Fruit fly (Drosophila melanogaster) whole organism, embryonic: ENCODE measurements around the gene CG4957.

ENCODE experiments used
- Abd-B ChIP-seq: fragments of 200-800 bp; sonication (Bioruptor generic); optimal IDR thresholded peaks from 2 replicates; lab custom pipeline; 2018; ENCODE audit warnings: missing biosample characterization, mild to moderate bottlenecking, missing genetic modification characterization, moderate library complexity
- Atf6 ChIP-seq: fragments of 200-800 bp; sonication (Bioruptor generic); IDR thresholded peaks from 2 replicates; pipeline ENCODE4 v1.3.6; 2022; ENCODE audit warnings: missing biosample characterization, missing genetic modification characterization
- CG10321 ChIP-seq: fragments of 200-800 bp; sonication (Bioruptor generic); IDR thresholded peaks from 2 replicates; pipeline ENCODE4 v1.3.6; 2022; ENCODE audit warnings: missing biosample characterization, missing genetic modification characterization
- CG10543 ChIP-seq: fragments of 200-800 bp; sonication (Bioruptor generic); optimal IDR thresholded peaks from 3 replicates; lab custom pipeline; 2017; ENCODE audit warnings: missing biosample characterization, mild to moderate bottlenecking, missing genetic modification characterization, moderate library complexity
- CG12071 ChIP-seq: fragments of 200-800 bp; sonication (Bioruptor generic); optimal IDR thresholded peaks from 3 replicates; lab custom pipeline; 2018; ENCODE audit warnings: missing biosample characterization, mild to moderate bottlenecking, missing genetic modification characterization
- CG13296 ChIP-seq: fragments of 200-800 bp; sonication (Bioruptor generic); optimal IDR thresholded peaks from 3 replicates; lab custom pipeline; 2018; ENCODE audit warnings: missing biosample characterization, mild to moderate bottlenecking, missing genetic modification characterization
- CG13775 ChIP-seq: fragments of 200-800 bp; sonication (Bioruptor generic); optimal IDR thresholded peaks from 3 replicates; lab custom pipeline; 2017; ENCODE audit warnings: missing biosample characterization, mild to moderate bottlenecking, missing genetic modification characterization
- CG1647 ChIP-seq: fragments of 200-800 bp; sonication (Bioruptor generic); optimal IDR thresholded peaks from 3 replicates; lab custom pipeline; 2016; ENCODE audit warnings: missing biosample characterization, missing genetic modification characterization
- CG18476 ChIP-seq: fragments of 200-800 bp; sonication (Bioruptor generic); optimal IDR thresholded peaks from 2 replicates; lab custom pipeline; 2016; ENCODE audit warnings: missing biosample characterization, mild to moderate bottlenecking, missing genetic modification characterization
- CG30431 ChIP-seq: fragments of 200-800 bp; sonication (Bioruptor generic); optimal IDR thresholded peaks from 2 replicates; lab custom pipeline; 2017; ENCODE audit warnings: missing biosample characterization, missing genetic modification characterization
- CG31365 ChIP-seq: fragments of 200-800 bp; sonication (Bioruptor generic); optimal IDR thresholded peaks from 2 replicates; lab custom pipeline; 2018; ENCODE audit warnings: missing biosample characterization, mild to moderate bottlenecking, missing genetic modification characterization
- CG32767 ChIP-seq: fragments of 200-800 bp; sonication (Bioruptor generic); IDR thresholded peaks from 2 replicates; pipeline ENCODE4 v1.3.6; 2022; ENCODE audit warnings: missing biosample characterization, missing genetic modification characterization
- CG32772 ChIP-seq: fragments of 200-800 bp; sonication (Bioruptor generic); IDR thresholded peaks from 2 replicates; pipeline ENCODE4 v1.3.6; 2022; ENCODE audit warnings: missing biosample characterization, missing genetic modification characterization
- CG3838 ChIP-seq: fragments of 200-800 bp; sonication (Bioruptor generic); optimal IDR thresholded peaks from 3 replicates; lab custom pipeline; 2016; ENCODE audit warnings: missing biosample characterization, missing genetic modification characterization
- CG6272 ChIP-seq: fragments of 200-800 bp; sonication (Bioruptor generic); IDR thresholded peaks from 2 replicates; pipeline ENCODE4 v1.3.6; 2022; ENCODE audit warnings: missing biosample characterization, missing genetic modification characterization
- CG6654 ChIP-seq: fragments of 200-800 bp; sonication (Bioruptor generic); optimal IDR thresholded peaks from 2 replicates; lab custom pipeline; 2017; ENCODE audit warnings: missing biosample characterization, mild to moderate bottlenecking, missing genetic modification characterization
- CG6813 ChIP-seq: fragments of 200-800 bp; sonication (Bioruptor generic); optimal IDR thresholded peaks from 2 replicates; lab custom pipeline; 2017; ENCODE audit warnings: missing biosample characterization, missing genetic modification characterization, mild to moderate bottlenecking, moderate library complexity, missing genetic modification reagents
- CG8281 ChIP-seq: fragments of 200-800 bp; sonication (Bioruptor generic); optimal IDR thresholded peaks from 2 replicates; lab custom pipeline; 2018; ENCODE audit warnings: missing biosample characterization, mild to moderate bottlenecking, missing genetic modification characterization, moderate library complexity
- CG8388 ChIP-seq: fragments of 200-800 bp; sonication (Bioruptor generic); optimal IDR thresholded peaks from 2 replicates; lab custom pipeline; 2019; ENCODE audit warnings: missing biosample characterization, mild to moderate bottlenecking, missing genetic modification characterization, moderate library complexity
- CG8944 ChIP-seq: fragments of 200-800 bp; sonication (Bioruptor generic); optimal IDR thresholded peaks from 3 replicates; lab custom pipeline; 2016; ENCODE audit warnings: missing biosample characterization, missing genetic modification characterization
- CG9727 ChIP-seq: fragments of 200-800 bp; sonication (Bioruptor generic); optimal IDR thresholded peaks from 3 replicates; lab custom pipeline; 2017; ENCODE audit warnings: missing biosample characterization, mild to moderate bottlenecking, missing genetic modification characterization
- CG9932 ChIP-seq: fragments of 200-800 bp; sonication (Bioruptor generic); IDR thresholded peaks from 2 replicates; pipeline ENCODE4 v1.3.6; 2022; ENCODE audit warnings: missing biosample characterization, missing genetic modification characterization
- Deaf1 ChIP-seq: fragments of 200-800 bp; optimal IDR thresholded peaks from 3 replicates; lab custom pipeline; 2019; ENCODE audit warnings: missing biosample characterization, mild to moderate bottlenecking, missing genetic modification characterization, moderate library complexity
- Dek ChIP-seq: fragments of 200-800 bp; sonication (Bioruptor generic); optimal IDR thresholded peaks from 3 replicates; lab custom pipeline; 2019; ENCODE audit warnings: missing biosample characterization, mild to moderate bottlenecking, missing genetic modification characterization, moderate library complexity
- Dref ChIP-seq: fragments of 200-800 bp; sonication (Bioruptor generic); IDR thresholded peaks from 2 replicates; pipeline ENCODE4 v1.3.6; 2022; ENCODE audit warnings: missing biosample characterization, missing genetic modification characterization
- E2f1 ChIP-seq: fragments of 200-800 bp; sonication (Bioruptor generic); IDR thresholded peaks from 2 replicates; pipeline ENCODE4 v1.3.6; 2022; ENCODE audit warnings: missing biosample characterization, missing genetic modification characterization
- E2f2 ChIP-seq: fragments of 200-800 bp; sonication (Bioruptor generic); IDR thresholded peaks from 2 replicates; pipeline ENCODE4 v1.3.6; 2022; ENCODE audit warnings: missing biosample characterization, missing genetic modification characterization
- H2.0 ChIP-seq: fragments of 200-800 bp; sonication (Bioruptor generic); IDR thresholded peaks from 2 replicates; pipeline ENCODE4 v1.3.6; 2022; ENCODE audit warnings: missing biosample characterization, missing genetic modification characterization
- HHEX ChIP-seq: fragments of 200-800 bp; sonication (Bioruptor generic); optimal IDR thresholded peaks from 3 replicates; lab custom pipeline; 2017; ENCODE audit warnings: missing biosample characterization, mild to moderate bottlenecking, missing genetic modification characterization, missing genetic modification reagents
- Hey ChIP-seq: fragments of 200-800 bp; sonication (Bioruptor generic); optimal IDR thresholded peaks from 3 replicates; lab custom pipeline; 2018; ENCODE audit warnings: missing biosample characterization, mild to moderate bottlenecking, missing genetic modification characterization
- Meics ChIP-seq: fragments of 200-800 bp; sonication (Bioruptor generic); optimal IDR thresholded peaks from 2 replicates; lab custom pipeline; 2017; ENCODE audit warnings: missing biosample characterization, mild to moderate bottlenecking, missing genetic modification characterization
- NC2α ChIP-seq: fragments of 200-800 bp; sonication (Bioruptor generic); optimal IDR thresholded peaks from 2 replicates; lab custom pipeline; 2016; ENCODE audit warnings: missing biosample characterization, missing genetic modification characterization
- Neu2 ChIP-seq: fragments of 200-800 bp; sonication (Bioruptor generic); optimal IDR thresholded peaks from 3 replicates; lab custom pipeline; 2016; ENCODE audit warnings: missing biosample characterization, missing genetic modification characterization, borderline replicate concordance
- NfI ChIP-seq: fragments of 200-800 bp; sonication (Bioruptor generic); optimal IDR thresholded peaks from 3 replicates; lab custom pipeline; 2018; ENCODE audit warnings: missing biosample characterization, mild to moderate bottlenecking, missing genetic modification characterization, moderate library complexity
- Rfx ChIP-seq: fragments of 200-800 bp; sonication (Bioruptor generic); IDR thresholded peaks from 2 replicates; pipeline ENCODE4 v1.3.6; 2022; ENCODE audit warnings: missing biosample characterization, missing genetic modification characterization
- Rx ChIP-seq: fragments of 200-800 bp; sonication (Bioruptor generic); IDR thresholded peaks from 2 replicates; pipeline ENCODE4 v1.3.6; 2022; ENCODE audit warnings: missing biosample characterization, missing genetic modification characterization
- Side ChIP-seq: fragments of 200-800 bp; sonication (Bioruptor generic); optimal IDR thresholded peaks from 2 replicates; lab custom pipeline; 2016; ENCODE audit warnings: missing biosample characterization, missing genetic modification characterization
- Sry-δ ChIP-seq: fragments of 200-800 bp; sonication (Bioruptor generic); optimal IDR thresholded peaks from 2 replicates; lab custom pipeline; 2016; ENCODE audit warnings: missing biosample characterization, missing genetic modification characterization
- al ChIP-seq: fragments of 200-800 bp; sonication (Bioruptor generic); IDR thresholded peaks from 2 replicates; pipeline ENCODE4 v1.3.6; 2022; ENCODE audit warnings: missing biosample characterization, missing genetic modification characterization
- bbx ChIP-seq: fragments of 200-800 bp; sonication (Bioruptor generic); IDR thresholded peaks from 2 replicates; pipeline ENCODE4 v1.3.6; 2022; ENCODE audit warnings: missing biosample characterization, missing genetic modification characterization; ENCODE audit not compliant: partially characterized antibody
- crc ChIP-seq: fragments of 200-800 bp; sonication (Bioruptor generic); optimal IDR thresholded peaks from 2 replicates; lab custom pipeline; 2016; ENCODE audit warnings: missing biosample characterization, missing genetic modification characterization
- klu ChIP-seq: fragments of 200-800 bp; sonication (Bioruptor generic); IDR thresholded peaks from 2 replicates; pipeline ENCODE4 v1.3.6; 2022; ENCODE audit warnings: missing biosample characterization, missing genetic modification characterization
- kni ChIP-seq: fragments of 200-800 bp; sonication (Bioruptor generic); optimal IDR thresholded peaks from 3 replicates; lab custom pipeline; 2017; ENCODE audit warnings: mild to moderate bottlenecking, missing biosample characterization, missing genetic modification reagents, missing genetic modification characterization
- knrl ChIP-seq: fragments of 200-800 bp; sonication (Bioruptor generic); IDR thresholded peaks from 3 replicates; pipeline ENCODE4 v1.3.6; 2022; ENCODE audit warnings: missing biosample characterization, missing genetic modification characterization; ENCODE audit not compliant: partially characterized antibody
- lola ChIP-seq, 3 experiments: fragments of >200 bp in 2 of 3; fragments of 200-800 bp in 1 of 3; sonication (Bioruptor generic) in 1 of 3; optimal IDR thresholded peaks; 2 replicates each; lab custom pipeline; 2017 to 2019; ENCODE audit warnings: missing biosample characterization in 3 of 3, missing genetic modification characterization in 3 of 3, mild to moderate bottlenecking in 1 of 3, moderate library complexity in 1 of 3
- otp ChIP-seq: fragments of 200-800 bp; sonication (Bioruptor generic); IDR thresholded peaks from 3 replicates; pipeline ENCODE4, ENCODE4 v1.3.6; 2022; ENCODE audit warnings: missing biosample characterization, missing genetic modification characterization
- pfk ChIP-seq: fragments of 200-800 bp; sonication (Bioruptor generic); optimal IDR thresholded peaks from 2 replicates; lab custom pipeline; 2018; ENCODE audit warnings: missing biosample characterization, mild to moderate bottlenecking, missing genetic modification characterization, moderate library complexity
- schlank ChIP-seq: fragments of 200-800 bp; sonication (Bioruptor generic); optimal IDR thresholded peaks from 2 replicates; lab custom pipeline; 2018; ENCODE audit warnings: missing biosample characterization, mild to moderate bottlenecking, missing genetic modification characterization
- seq ChIP-seq: fragments of 200-800 bp; sonication (Bioruptor generic); IDR thresholded peaks from 2 replicates; pipeline ENCODE4 v1.3.6; 2022; ENCODE audit warnings: missing biosample characterization, missing genetic modification characterization
- slou ChIP-seq: fragments of 200-800 bp; sonication (Bioruptor generic); optimal IDR thresholded peaks from 3 replicates; lab custom pipeline; 2016; ENCODE audit warnings: missing biosample characterization, missing genetic modification characterization
- zfh2 ChIP-seq: fragments of 200-800 bp; sonication (Bioruptor generic); optimal IDR thresholded peaks from 2 replicates; lab custom pipeline; 2016; ENCODE audit warnings: missing biosample characterization, missing genetic modification characterization

CG4957 gene

dm6 chr2L:10292066-10292560 lies 23.4 kb downstream of the CG4957 start, which contains the start of gene Ufd4 (continued):
- peak; percentile 69 for TF ChIP-seq CG18476 (GFP tag; lab: Kevin White, UChicago)
- TF ChIP-seq CG10543, result no peak
- TF ChIP-seq Sry-δ, result peak; percentile 87
- TF ChIP-seq Side (GFP tag; lab: Kevin White, UChicago), result peak; percentile 59
- peak; percentile 60 for TF ChIP-seq zfh2
- TF ChIP-seq seq, result no peak
- peak; percentile 28 for TF ChIP-seq crc (GFP tag; lab: Kevin White, UChicago)
- no peak for TF ChIP-seq Neu2 (GFP tag; lab: Kevin White, UChicago)
- no peak for TF ChIP-seq Abd-B
- TF ChIP-seq lola (GFP tag; optimal IDR thresholded peaks at IDR 0.05; lab: Kevin White, UChicago), result peak in 1 of 3 experiments; percentile 66
- TF ChIP-seq CG32772 (GFP tag; lab: Robert Waterston, UW), result no peak
- TF ChIP-seq CG8944, result peak; percentile 3
- TF ChIP-seq H2.0 (GFP tag; lab: Robert Waterston, UW), result peak; percentile 32; the same call in 1 of the 2 replicates
- no peak for TF ChIP-seq kni (GFP tag; lab: Kevin White, UChicago)
- no peak for TF ChIP-seq Hey (tag; lab: Kevin White, UChicago)
- peak; percentile 64; the same call in 1 of the 2 replicates for TF ChIP-seq E2f1 (GFP tag; lab: Robert Waterston, UW)
- TF ChIP-seq Meics (GFP tag; lab: Kevin White, UChicago), result no peak
- no peak for TF ChIP-seq CG3838 (GFP tag; lab: Kevin White, UChicago)
- TF ChIP-seq Rfx (GFP tag; lab: Robert Waterston, UW), result no peak; the same call in 1 of the 2 replicates
- no peak for TF ChIP-seq CG6654 (GFP tag; lab: Kevin White, UChicago)
- peak; percentile 50; the same call in 1 of the 2 replicates for TF ChIP-seq CG32767 (GFP tag; lab: Robert Waterston, UW)
- TF ChIP-seq knrl, result no peak
- TF ChIP-seq Dref (GFP tag; lab: Robert Waterston, UW), result peak; percentile 81
- TF ChIP-seq CG9932 (GFP tag; lab: Robert Waterston, UW), result no peak
- no peak for TF ChIP-seq CG12071 (GFP tag; lab: Kevin White, UChicago)
- no peak for TF ChIP-seq CG6272 (GFP tag; lab: Robert Waterston, UW)
- TF ChIP-seq NfI (GFP tag; lab: Kevin White, UChicago), result no peak
- peak; percentile 61; the same call in 1 of the 2 replicates for TF ChIP-seq bbx (GFP tag; lab: Robert Waterston, UW)
- TF ChIP-seq CG9727 (GFP tag; lab: Kevin White, UChicago), result no peak
- no peak for TF ChIP-seq CG31365 (tag; lab: Kevin White, UChicago)
- no peak for TF ChIP-seq otp
- no peak for TF ChIP-seq slou
- TF ChIP-seq CG13775 (GFP tag; lab: Kevin White, UChicago), result peak; percentile 34
- TF ChIP-seq CG6813 (GFP tag; lab: Kevin White, UChicago), result no peak
- TF ChIP-seq CG1647, result peak; percentile 56
- TF ChIP-seq CG13296 (GFP tag; lab: Kevin White, UChicago), result peak; percentile 76
- TF ChIP-seq klu, result no peak
- peak; percentile 47 for TF ChIP-seq pfk (GFP tag; lab: Kevin White, UChicago)
- TF ChIP-seq Rx (GFP tag; lab: Robert Waterston, UW), result no peak
- TF ChIP-seq CG8388 (GFP tag; lab: Kevin White, UChicago), result peak; percentile 49
- no peak for TF ChIP-seq CG30431 (GFP tag; lab: Kevin White, UChicago)
- TF ChIP-seq schlank (tag; lab: Kevin White, UChicago), result no peak
- no peak for TF ChIP-seq Dek (tag; lab: Kevin White, UChicago)
- no peak for TF ChIP-seq Deaf1 (tag; lab: Kevin White, UChicago)
- TF ChIP-seq NC2α (GFP tag; lab: Kevin White, UChicago), result no peak
- TF ChIP-seq al (GFP tag; lab: Robert Waterston, UW), result no peak
- TF ChIP-seq Atf6, result peak; percentile 78
- no peak for TF ChIP-seq CG10321 (GFP tag; lab: Robert Waterston, UW)
- peak; percentile 33; the same call in 1 of the 2 replicates for TF ChIP-seq E2f2 (GFP tag; lab: Robert Waterston, UW)
- no peak for TF ChIP-seq HHEX
- TF ChIP-seq CG8281 (tag; lab: Kevin White, UChicago), result no peak
